Worm (Caenorhabditis elegans) whole organism, L1 larva: ENCODE measurements around the gene eif-3.G.
A peak's percentile ranks its signal among the peaks of the same experiment; 100 is the strongest.

Experiments
- C34B4.2 ChIP-seq: sonication (generic microtip); optimal IDR thresholded peaks from 2 replicates; lab custom pipeline; 2017; ENCODE audit warnings: mild to moderate bottlenecking, missing genetic modification characterization, missing compliant biosample characterization
- Y116A8C.19 ChIP-seq: sonication (generic microtip); optimal IDR thresholded peaks from 2 replicates; lab custom pipeline; 2016; ENCODE audit warnings: missing compliant biosample characterization, missing genetic modification characterization, borderline replicate concordance
- alr-1 ChIP-seq: fragments of 200-800 bp; sonication (Bioruptor generic); optimal IDR thresholded peaks from 2 replicates; lab custom pipeline; 2018; ENCODE audit warnings: borderline replicate concordance, mild to moderate bottlenecking, missing genetic modification characterization, missing compliant biosample characterization
- blmp-1 ChIP-seq: fragments of 150-350 bp; optimal IDR thresholded peaks from 2 replicates; lab custom pipeline; 2014; ENCODE audit warnings: missing biosample characterization, missing genetic modification characterization
- ceh-90 ChIP-seq: sonication (generic microtip); optimal IDR thresholded peaks from 2 replicates; lab custom pipeline; 2016; ENCODE audit warnings: missing genetic modification characterization, missing compliant biosample characterization
- dpl-1 ChIP-seq, 3 experiments: fragments of 150-350 bp in 2 of 3; sonication (generic microtip) in 1 of 3; optimal IDR thresholded peaks; 2 replicates each; lab custom pipeline; 2014 to 2017; ENCODE audit warnings: missing biosample characterization in 3 of 3, missing genetic modification characterization in 3 of 3, missing genetic modification reagents in 3 of 3
- dsc-1 ChIP-seq: sonication (generic microtip); optimal IDR thresholded peaks from 2 replicates; lab custom pipeline; 2016; ENCODE audit warnings: mild to moderate bottlenecking, missing genetic modification characterization, missing compliant biosample characterization
- efl-1 ChIP-seq, 4 experiments: fragments of 150-350 bp; optimal IDR thresholded peaks in 3 of 4; peaks in 1 of 4; 1 replicate in 1 of 4; 2 replicates in 3 of 4; lab custom pipeline; 2014; ENCODE audit warnings: missing biosample characterization in 2 of 4, missing genetic modification characterization in 2 of 4, missing genetic modification reagents in 2 of 4
- efl-3 ChIP-seq: fragments of 200-800 bp; sonication (Bioruptor generic); optimal IDR thresholded peaks from 2 replicates; lab custom pipeline; 2018; ENCODE audit warnings: mild to moderate bottlenecking, missing genetic modification characterization, missing compliant biosample characterization
- egl-13 ChIP-seq: sonication (generic microtip); optimal IDR thresholded peaks from 2 replicates; lab custom pipeline; 2016; ENCODE audit warnings: missing genotype, missing genetic modification reagents, missing genetic modification characterization, missing compliant biosample characterization
- egl-27 ChIP-seq, 2 experiments: fragments of 150-350 bp in 1 of 2; sonication (generic microtip); optimal IDR thresholded peaks; 3 replicates each; lab custom pipeline; 2017 to 2018; ENCODE audit warnings: missing biosample characterization in 2 of 2, missing genetic modification characterization in 2 of 2, missing genetic modification reagents in 2 of 2
- elt-3 ChIP-seq, 6 experiments: fragments of 150-350 bp in 1 of 6; sonication (generic microtip); optimal IDR thresholded peaks; 2 replicates each; lab custom pipeline; 2017 to 2018; ENCODE audit warnings: missing biosample characterization in 6 of 6, missing genetic modification characterization in 6 of 6, inconsistent platforms in 1 of 6
- fkh-4 ChIP-seq: sonication (generic microtip); optimal IDR thresholded peaks from 2 replicates; lab custom pipeline; 2016; ENCODE audit warnings: missing compliant biosample characterization, missing genetic modification characterization, borderline replicate concordance
- fkh-8 ChIP-seq: sonication (generic microtip); optimal IDR thresholded peaks from 2 replicates; lab custom pipeline; 2016; ENCODE audit warnings: mild to moderate bottlenecking, missing genetic modification characterization, missing compliant biosample characterization
- grh-1 ChIP-seq: fragments of 200-800 bp; sonication (Bioruptor generic); IDR thresholded peaks from 2 replicates; pipeline ENCODE4 v1.3.6; 2022; ENCODE audit warnings: missing genetic modification reagents, missing genetic modification characterization, missing compliant biosample characterization
- hlh-17 ChIP-seq: fragments of 200-800 bp; sonication (Bioruptor generic); optimal IDR thresholded peaks from 2 replicates; lab custom pipeline; 2018; ENCODE audit warnings: missing genetic modification characterization, mild to moderate bottlenecking, missing compliant biosample characterization, moderate library complexity, borderline replicate concordance
- isw-1 ChIP-seq: fragments of 200-800 bp; sonication (Bioruptor generic); IDR thresholded peaks from 2 replicates; pipeline ENCODE4 v1.3.6; 2022; ENCODE audit warnings: missing genetic modification characterization, missing compliant biosample characterization
- lin-14 ChIP-seq: fragments of 200-800 bp; sonication (Bioruptor generic); optimal IDR thresholded peaks from 2 replicates; lab custom pipeline; 2018; ENCODE audit warnings: mild to moderate bottlenecking, missing genetic modification characterization, moderate library complexity, missing compliant biosample characterization
- lin-39 ChIP-seq: fragments of 150-350 bp; optimal IDR thresholded peaks from 2 replicates; lab custom pipeline; 2014; ENCODE audit warnings: missing biosample characterization, missing genetic modification reagents, missing genetic modification characterization
- lir-3 ChIP-seq: sonication (generic microtip); optimal IDR thresholded peaks from 2 replicates; lab custom pipeline; 2016; ENCODE audit warnings: mild to moderate bottlenecking, missing genetic modification characterization, moderate library complexity, missing compliant biosample characterization; ENCODE audit not compliant: poor library complexity
- mef-2 ChIP-seq: fragments of 150-350 bp; optimal IDR thresholded peaks from 2 replicates; lab custom pipeline; 2014; ENCODE audit warnings: missing biosample characterization, missing genetic modification characterization
- nhr-12 ChIP-seq: sonication (generic microtip); optimal IDR thresholded peaks from 2 replicates; lab custom pipeline; 2017; ENCODE audit warnings: missing biosample characterization, missing genetic modification characterization
- nhr-19 ChIP-seq: fragments of 200-800 bp; sonication (Bioruptor generic); conservative IDR thresholded peaks from 2 replicates; pipeline ENCODE4 v1.3.6; 2022; ENCODE audit warnings: missing genetic modification characterization, missing compliant biosample characterization
- nhr-237 ChIP-seq: fragments of 150-350 bp; optimal IDR thresholded peaks from 2 replicates; lab custom pipeline; 2014; ENCODE audit warnings: missing biosample characterization, missing genetic modification characterization
- nhr-28 ChIP-seq: fragments of 150-350 bp; optimal IDR thresholded peaks from 2 replicates; lab custom pipeline; 2014; ENCODE audit warnings: missing biosample characterization, missing genetic modification characterization
- nhr-76 ChIP-seq: sonication (generic microtip); optimal IDR thresholded peaks from 2 replicates; lab custom pipeline; 2017; ENCODE audit warnings: missing biosample characterization, missing genetic modification characterization
- nhr-85 ChIP-seq: sonication (generic microtip); peaks from one replicate; lab custom pipeline; 2016; ENCODE audit warnings: missing genetic modification characterization, inconsistent platforms, missing compliant biosample characterization
- pqm-1 ChIP-seq: sonication (generic microtip); optimal IDR thresholded peaks from 3 replicates; lab custom pipeline; 2017; ENCODE audit warnings: missing biosample characterization, missing genetic modification characterization
- skn-1 ChIP-seq: fragments of 150-350 bp; optimal IDR thresholded peaks from 2 replicates; lab custom pipeline; 2014; ENCODE audit warnings: missing biosample characterization, missing genetic modification characterization
- sox-4 ChIP-seq: sonication (generic microtip); optimal IDR thresholded peaks from 2 replicates; lab custom pipeline; 2016; ENCODE audit warnings: missing genetic modification characterization, missing compliant biosample characterization
- sup-37 ChIP-seq: fragments of 200-800 bp; sonication (Bioruptor generic); optimal IDR thresholded peaks from 2 replicates; lab custom pipeline; 2018; ENCODE audit warnings: mild to moderate bottlenecking, missing genetic modification characterization, missing compliant biosample characterization
- unc-98 ChIP-seq: fragments of 200-800 bp; sonication (Bioruptor generic); IDR thresholded peaks from 2 replicates; pipeline ENCODE4 v1.3.6; 2022; ENCODE audit warnings: missing genetic modification characterization, missing compliant biosample characterization
- ztf-11 ChIP-seq, 2 experiments: sonication (generic microtip); optimal IDR thresholded peaks; 2 replicates each; lab custom pipeline; 2016 to 2017; ENCODE audit warnings: missing genetic modification characterization in 2 of 2, missing biosample characterization in 1 of 2, missing compliant biosample characterization in 1 of 2

Gene eif-3.G

ce11 chrII:8404748-8405147, 37.8 kb upstream of the eif-3.G start, which contains the start of gene skpo-1:
Gene skpo-1, minus strand, starts transcription at chrII:8404848.
- TF ChIP-seq lir-3 (tag; lab: Kevin White, UChicago) (no peak), efl-1 (optimal IDR thresholded peaks at IDR 0.05; lab: Kevin White, UChicago) (no peak), efl-1 (GFP tag; optimal IDR thresholded peaks at IDR 0.05 in 1 of 2; lab: Kevin White, UChicago) (peak in 1 of 2 experiments; percentile 10), dsc-1 (no peak)

DNA sequence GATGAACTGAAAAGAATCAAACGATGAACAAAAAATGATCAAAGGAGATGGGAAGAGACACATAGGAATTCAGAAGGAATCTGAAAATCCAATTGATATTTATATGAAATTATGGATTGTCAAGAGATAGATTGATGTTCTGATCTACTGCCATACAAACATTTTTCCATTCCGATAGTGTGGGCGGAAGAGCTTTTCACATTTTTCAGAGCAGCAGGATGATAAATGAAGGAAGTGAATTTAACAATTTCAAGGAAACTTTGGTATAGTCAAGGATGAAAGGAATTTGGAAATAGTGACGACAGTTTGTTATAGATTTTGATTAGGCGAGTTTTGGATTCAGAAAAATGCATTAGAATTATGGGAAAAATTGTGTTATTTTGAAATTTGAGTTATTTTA, 37.3 kb upstream of the eif-3.G start, which contains the start of gene ubc-24:
Gene ubc-24, plus strand, starts transcription at position 301 of the 400 bp plus-strand sequence.
- no peak for TF ChIP-seq fkh-8 (tag; lab: Kevin White, UChicago)
- no peak for TF ChIP-seq dpl-1 (GFP tag; optimal IDR thresholded peaks at IDR 0.05; lab: Kevin White, UChicago)
- no peak for TF ChIP-seq pqm-1 (tag; lab: Kevin White, UChicago)
- TF ChIP-seq ceh-90 (tag; lab: Kevin White, UChicago), result no peak
- no peak for TF ChIP-seq egl-13
- TF ChIP-seq unc-98 (GFP tag; lab: Robert Waterston, UW), result no peak
- TF ChIP-seq egl-27 (tag; optimal IDR thresholded peaks at IDR 0.05; lab: Kevin White, UChicago), result no peak
- TF ChIP-seq nhr-76 (tag; lab: Kevin White, UChicago), result no peak
- TF ChIP-seq hlh-17, result no peak
- no peak for TF ChIP-seq Y116A8C.19 (tag; lab: Kevin White, UChicago)
- no peak for TF ChIP-seq elt-3 (tag; optimal IDR thresholded peaks at IDR 0.05; lab: Kevin White, UChicago)
- no peak for TF ChIP-seq C34B4.2
- no peak for TF ChIP-seq sox-4 (tag; lab: Kevin White, UChicago)
- TF ChIP-seq nhr-28 (tag; lab: Kevin White, UChicago), result no peak
- TF ChIP-seq fkh-4 (tag; lab: Kevin White, UChicago), result no peak
- TF ChIP-seq lin-14 (GFP tag; lab: Kevin White, UChicago), result no peak
- no peak for TF ChIP-seq nhr-19 (GFP tag; lab: Robert Waterston, UW)
- TF ChIP-seq nhr-237 (tag; lab: Kevin White, UChicago), result no peak
- no peak for TF ChIP-seq alr-1 (tag; lab: Kevin White, UChicago)

- TF ChIP-seq sup-37 (no peak), efl-3 (GFP tag; lab: Kevin White, UChicago) (no peak), lin-39 (tag; lab: Kevin White, UChicago) (no peak), dsc-1 (no peak), nhr-12 (tag; lab: Kevin White, UChicago) (no peak), Y116A8C.19 (tag; lab: Kevin White, UChicago) (no peak)
These were observed 35.1 kb upstream of the eif-3.G start, which contains the start of gene sra-13 for ce11 chrII:8407491-8407890. Gene sra-13, plus strand, starts transcription at chrII:8407685.

- TF ChIP-seq lin-14 (GFP tag; lab: Kevin White, UChicago) (peak; percentile 45), nhr-85 (tag; lab: Kevin White, UChicago) (peak; percentile 82), Y116A8C.19 (tag; lab: Kevin White, UChicago) (no peak), efl-3 (GFP tag; lab: Kevin White, UChicago) (peak; percentile 50), skn-1 (tag; lab: Kevin White, UChicago) (no peak), lin-39 (tag; lab: Kevin White, UChicago) (peak; percentile 60), blmp-1 (tag; lab: Kevin White, UChicago) (peak; percentile 17), isw-1 (no peak), grh-1 (GFP tag; lab: Robert Waterston, UW) (no peak), fkh-4 (tag; lab: Kevin White, UChicago) (no peak), ztf-11 (tag; optimal IDR thresholded peaks at IDR 0.05; lab: Kevin White, UChicago) (peak in 1 of 2 experiments; percentile 28)
These were observed 33.0 kb upstream of the eif-3.G start for ce11 chrII:8409538-8409937.

DNA sequence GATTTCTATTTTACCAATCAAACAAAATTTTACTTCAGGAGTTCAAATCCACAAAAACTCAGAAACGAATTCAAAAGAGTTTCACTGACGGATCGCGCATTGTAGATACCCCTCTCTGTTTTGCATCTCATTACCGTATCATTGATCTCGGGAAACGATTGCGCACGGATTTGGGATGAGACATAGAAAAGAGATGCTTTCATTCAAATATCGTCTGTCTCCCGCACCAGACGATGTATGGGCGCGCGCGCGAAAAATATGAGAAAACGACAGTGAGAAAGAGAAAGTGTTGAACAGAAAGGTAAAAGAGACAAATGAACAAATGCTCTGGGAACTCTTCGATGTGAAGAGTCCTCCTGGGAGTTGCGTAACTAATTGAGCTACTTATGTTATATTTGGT, 31.6 kb upstream of the eif-3.G start:
- no peak for TF ChIP-seq mef-2
- TF ChIP-seq blmp-1 (tag; lab: Kevin White, UChicago), result peak; percentile 92
